Worm (Caenorhabditis elegans) whole organism, L1 larva: ENCODE data around the gene Y42H9AR.2.

Source experiments
- C04F5.9 ChIP-seq: sonication (generic microtip); optimal IDR thresholded peaks from 2 replicates; lab custom pipeline; 2016; ENCODE audit warnings: missing genetic modification characterization, missing compliant biosample characterization
- F16B12.6 ChIP-seq: fragments of 150-350 bp; optimal IDR thresholded peaks from 2 replicates; lab custom pipeline; 2014; ENCODE audit warnings: missing biosample characterization, missing genetic modification characterization
- aha-1 ChIP-seq: fragments of 150-350 bp; optimal IDR thresholded peaks from 2 replicates; lab custom pipeline; 2014; ENCODE audit warnings: missing biosample characterization, missing genetic modification characterization
- ama-1 ChIP-seq: fragments of 150-350 bp; optimal IDR thresholded peaks from 2 replicates; lab custom pipeline; 2014
- blmp-1 ChIP-seq: fragments of 150-350 bp; optimal IDR thresholded peaks from 2 replicates; lab custom pipeline; 2014; ENCODE audit warnings: missing biosample characterization, missing genetic modification characterization
- ceh-88 ChIP-seq: fragments of 200-800 bp; sonication (Bioruptor generic); IDR thresholded peaks from 2 replicates; pipeline ENCODE4 v1.3.6; 2022; ENCODE audit warnings: missing genetic modification characterization, missing compliant biosample characterization
- ceh-90 ChIP-seq: sonication (generic microtip); optimal IDR thresholded peaks from 2 replicates; lab custom pipeline; 2016; ENCODE audit warnings: missing genetic modification characterization, missing compliant biosample characterization
- dpl-1 ChIP-seq, 3 experiments: fragments of 150-350 bp in 2 of 3; sonication (generic microtip) in 1 of 3; optimal IDR thresholded peaks; 2 replicates each; lab custom pipeline; 2014 to 2017; ENCODE audit warnings: missing biosample characterization in 3 of 3, missing genetic modification characterization in 3 of 3, missing genetic modification reagents in 3 of 3
- efl-1 ChIP-seq, 4 experiments: fragments of 150-350 bp; optimal IDR thresholded peaks in 3 of 4; peaks in 1 of 4; 1 replicate in 1 of 4; 2 replicates in 3 of 4; lab custom pipeline; 2014; ENCODE audit warnings: missing biosample characterization in 2 of 4, missing genetic modification characterization in 2 of 4, missing genetic modification reagents in 2 of 4
- efl-3 ChIP-seq: fragments of 200-800 bp; sonication (Bioruptor generic); optimal IDR thresholded peaks from 2 replicates; lab custom pipeline; 2018; ENCODE audit warnings: mild to moderate bottlenecking, missing genetic modification characterization, missing compliant biosample characterization
- egl-13 ChIP-seq: sonication (generic microtip); optimal IDR thresholded peaks from 2 replicates; lab custom pipeline; 2016; ENCODE audit warnings: missing genotype, missing genetic modification reagents, missing genetic modification characterization, missing compliant biosample characterization
- elt-2 ChIP-seq: sonication (generic microtip); optimal IDR thresholded peaks from 2 replicates; lab custom pipeline; 2016; ENCODE audit warnings: missing genetic modification characterization, mild to moderate bottlenecking, inconsistent platforms, missing compliant biosample characterization, missing genetic modification reagents
- fos-1 ChIP-seq: fragments of 150-350 bp; optimal IDR thresholded peaks from 2 replicates; lab custom pipeline; 2014; ENCODE audit warnings: missing biosample characterization, missing genetic modification characterization
- grh-1 ChIP-seq: fragments of 200-800 bp; sonication (Bioruptor generic); IDR thresholded peaks from 2 replicates; pipeline ENCODE4 v1.3.6; 2022; ENCODE audit warnings: missing genetic modification reagents, missing genetic modification characterization, missing compliant biosample characterization
- jun-1 ChIP-seq: fragments of 150-350 bp; optimal IDR thresholded peaks from 2 replicates; lab custom pipeline; 2014; ENCODE audit warnings: missing biosample characterization, missing genetic modification reagents, missing genetic modification characterization
- lin-13 ChIP-seq: fragments of 150-350 bp; optimal IDR thresholded peaks from 2 replicates; lab custom pipeline; 2014; ENCODE audit warnings: missing biosample characterization, missing genetic modification reagents, missing genetic modification characterization
- lin-14 ChIP-seq: fragments of 200-800 bp; sonication (Bioruptor generic); optimal IDR thresholded peaks from 2 replicates; lab custom pipeline; 2018; ENCODE audit warnings: mild to moderate bottlenecking, missing genetic modification characterization, moderate library complexity, missing compliant biosample characterization
- lin-35 ChIP-seq, 2 experiments: fragments of 150-350 bp; optimal IDR thresholded peaks; 2 replicates each; lab custom pipeline; 2014; ENCODE audit warnings: missing biosample characterization in 2 of 2, missing genetic modification characterization in 2 of 2, missing genetic modification reagents in 2 of 2
- lsy-2 ChIP-seq, 2 experiments: fragments of 150-350 bp; optimal IDR thresholded peaks; 2 replicates each; lab custom pipeline; 2014; ENCODE audit warnings: missing biosample characterization in 2 of 2, missing genetic modification characterization in 2 of 2
- mdl-1 ChIP-seq, 2 experiments: fragments of 150-350 bp; optimal IDR thresholded peaks; 2 replicates each; lab custom pipeline; 2014 to 2017; ENCODE audit warnings: missing biosample characterization in 2 of 2, missing genetic modification characterization in 2 of 2, inconsistent platforms in 1 of 2
- mep-1 ChIP-seq: fragments of 150-350 bp; optimal IDR thresholded peaks from 2 replicates; lab custom pipeline; 2014; ENCODE audit warnings: missing biosample characterization, missing genetic modification characterization
- nhr-11 ChIP-seq: fragments of 150-350 bp; optimal IDR thresholded peaks from 2 replicates; lab custom pipeline; 2014; ENCODE audit warnings: missing biosample characterization, missing genetic modification characterization
- nhr-12 ChIP-seq: sonication (generic microtip); optimal IDR thresholded peaks from 2 replicates; lab custom pipeline; 2017; ENCODE audit warnings: missing biosample characterization, missing genetic modification characterization
- nhr-19 ChIP-seq: fragments of 200-800 bp; sonication (Bioruptor generic); conservative IDR thresholded peaks from 2 replicates; pipeline ENCODE4 v1.3.6; 2022; ENCODE audit warnings: missing genetic modification characterization, missing compliant biosample characterization
- nhr-20 ChIP-seq: sonication (generic microtip); optimal IDR thresholded peaks from 2 replicates; lab custom pipeline; 2016; ENCODE audit warnings: mild to moderate bottlenecking, missing genetic modification characterization, missing compliant biosample characterization
- nhr-47 ChIP-seq: sonication (generic microtip); optimal IDR thresholded peaks from 2 replicates; lab custom pipeline; 2016; ENCODE audit warnings: mild to moderate bottlenecking, missing genetic modification characterization, moderate library complexity, missing compliant biosample characterization
- nhr-90 ChIP-seq: sonication (generic microtip); optimal IDR thresholded peaks from 2 replicates; lab custom pipeline; 2016; ENCODE audit warnings: mild to moderate bottlenecking, missing genetic modification characterization, missing compliant biosample characterization; ENCODE audit not compliant: poor library complexity
- skn-1 ChIP-seq: fragments of 150-350 bp; optimal IDR thresholded peaks from 2 replicates; lab custom pipeline; 2014; ENCODE audit warnings: missing biosample characterization, missing genetic modification characterization
- snpc-4 ChIP-seq: fragments of 150-350 bp; optimal IDR thresholded peaks from 2 replicates; lab custom pipeline; 2014; ENCODE audit warnings: missing biosample characterization, missing genetic modification characterization
- snu-23 ChIP-seq: sonication (generic microtip); optimal IDR thresholded peaks from 2 replicates; lab custom pipeline; 2016; ENCODE audit warnings: missing genetic modification characterization, missing compliant biosample characterization
- sox-4 ChIP-seq: sonication (generic microtip); optimal IDR thresholded peaks from 2 replicates; lab custom pipeline; 2016; ENCODE audit warnings: missing genetic modification characterization, missing compliant biosample characterization
- unc-130 ChIP-seq: fragments of 150-350 bp; optimal IDR thresholded peaks from 2 replicates; lab custom pipeline; 2017; ENCODE audit warnings: missing biosample characterization, missing genetic modification characterization, inconsistent platforms
- unc-30 ChIP-seq: sonication (generic microtip); optimal IDR thresholded peaks from 2 replicates; lab custom pipeline; 2017; ENCODE audit warnings: missing biosample characterization, missing genetic modification characterization
- vab-15 ChIP-seq: sonication (generic microtip); optimal IDR thresholded peaks from 2 replicates; lab custom pipeline; 2017; ENCODE audit warnings: missing genotype, mild to moderate bottlenecking, missing genetic modification characterization, missing compliant biosample characterization
- xbp-1 ChIP-seq: sonication (generic microtip); optimal IDR thresholded peaks from 2 replicates; lab custom pipeline; 2016; ENCODE audit warnings: missing genetic modification characterization, missing compliant biosample characterization
- zag-1 ChIP-seq: fragments of 150-350 bp; optimal IDR thresholded peaks from 2 replicates; lab custom pipeline; 2014; ENCODE audit warnings: missing biosample characterization, missing genetic modification characterization
- zip-4 ChIP-seq: fragments of 200-800 bp; sonication (Bioruptor generic); optimal IDR thresholded peaks from 2 replicates; lab custom pipeline; 2018; ENCODE audit warnings: mild to moderate bottlenecking, missing genetic modification characterization, moderate library complexity, missing compliant biosample characterization
- ztf-11 ChIP-seq, 2 experiments: sonication (generic microtip); optimal IDR thresholded peaks; 2 replicates each; lab custom pipeline; 2016 to 2017; ENCODE audit warnings: missing genetic modification characterization in 2 of 2, missing biosample characterization in 1 of 2, missing compliant biosample characterization in 1 of 2

Y42H9AR.2 gene

DNA sequence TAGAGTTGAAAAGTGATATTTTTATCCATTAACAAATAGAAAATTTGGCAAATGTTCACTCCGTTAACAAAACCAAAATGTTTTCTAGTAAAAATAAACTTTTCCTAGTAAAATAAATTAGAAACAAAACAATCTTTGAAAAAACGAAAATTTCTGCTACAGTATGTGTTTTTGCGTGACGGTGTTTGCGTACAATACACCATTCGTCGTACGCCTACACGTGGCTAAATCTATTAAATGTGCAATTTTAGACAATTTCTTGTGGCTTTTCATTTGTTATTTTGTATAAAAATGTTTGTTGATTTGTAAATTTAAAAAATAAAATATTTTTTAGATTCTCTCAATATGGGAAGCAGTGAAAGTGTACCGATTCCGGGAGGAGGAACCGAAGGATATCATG, 13.5 kb downstream of the Y42H9AR.2 start, which contains the start of gene Y42H9AR.1:
TSS of gene Y42H9AR.1 (plus strand) at position 233 of the 400 bp plus-strand sequence.
- TF ChIP-seq snu-23 (peak; percentile 2), ztf-11 (tag; optimal IDR thresholded peaks at IDR 0.05; lab: Kevin White, UChicago) (no peak), xbp-1 (tag; lab: Kevin White, UChicago) (peak; percentile 49), dpl-1 (GFP tag; optimal IDR thresholded peaks at IDR 0.05; lab: Kevin White, UChicago) (peak in 2 of 3 experiments; percentile 12 to 46), lin-35 (GFP tag; optimal IDR thresholded peaks at IDR 0.05; lab: Kevin White, UChicago) (peak in 1 of 2 experiments; percentile 42), nhr-47 (tag; lab: Kevin White, UChicago) (peak; percentile 15), efl-1 (optimal IDR thresholded peaks at IDR 0.05; lab: Kevin White, UChicago) (peak; percentile 18 to 40), efl-1 (GFP tag; optimal IDR thresholded peaks at IDR 0.05 in 1 of 2; lab: Kevin White, UChicago) (peak; percentile 45 to 77), nhr-90 (tag; lab: Kevin White, UChicago) (peak; percentile 0), sox-4 (peak; percentile 16), unc-30 (tag; lab: Kevin White, UChicago) (no peak), grh-1 (GFP tag; lab: Robert Waterston, UW) (no peak), lsy-2 (tag; optimal IDR thresholded peaks at IDR 0.05; lab: Kevin White, UChicago) (peak in 1 of 2 experiments; percentile 37), mep-1 (peak; percentile 38), F16B12.6 (tag; lab: Kevin White, UChicago) (peak; percentile 92), blmp-1 (tag; lab: Kevin White, UChicago) (peak; percentile 11), lin-13 (GFP tag; lab: Kevin White, UChicago) (no peak), mdl-1 (tag; optimal IDR thresholded peaks at IDR 0.05; lab: Kevin White, UChicago) (peak in 1 of 2 experiments; percentile 61), nhr-20 (tag; lab: Kevin White, UChicago) (peak; percentile 18)

- TF ChIP-seq efl-3 (GFP tag; lab: Kevin White, UChicago) = no peak
- no peak for TF ChIP-seq egl-13
- no peak for TF ChIP-seq ama-1
- no peak for TF ChIP-seq nhr-11 (tag; lab: Kevin White, UChicago)
- no peak for TF ChIP-seq sox-4
- no peak for TF ChIP-seq grh-1 (GFP tag; lab: Robert Waterston, UW)
Observed at ce11 chrIV:8114535-8114934, 14.8 kb downstream of the Y42H9AR.2 start.

DNA sequence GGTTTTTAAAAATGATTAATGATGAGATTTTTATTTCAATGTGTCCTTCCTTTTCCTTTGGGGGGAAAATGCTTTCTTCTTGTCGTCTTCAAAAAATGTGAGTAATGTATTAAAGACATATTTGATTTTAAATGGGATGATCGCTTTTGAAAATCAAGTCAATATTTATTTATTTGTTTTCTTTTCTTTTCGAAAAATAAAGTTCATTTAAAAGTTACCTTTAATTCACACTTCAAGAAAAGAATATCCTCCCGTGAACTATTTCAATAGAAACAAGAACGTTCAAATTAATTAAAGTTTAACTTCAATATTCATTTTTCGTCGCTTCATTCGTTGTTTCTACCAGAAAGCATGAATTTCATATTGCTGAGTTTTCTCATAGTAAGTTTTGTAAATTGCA, 15.8 kb downstream of the Y42H9AR.2 start, which contains the start of gene irld-8:
TSS of gene irld-8 (plus strand) at position 301 of the 400 bp plus-strand sequence.
- no peak for TF ChIP-seq vab-15 (tag; lab: Kevin White, UChicago)
- TF ChIP-seq nhr-20 (tag; lab: Kevin White, UChicago) = no peak
- TF ChIP-seq grh-1 (GFP tag; lab: Robert Waterston, UW) = no peak
- no peak for TF ChIP-seq zip-4 (GFP tag; lab: Kevin White, UChicago)

- TF ChIP-seq vab-15 (tag; lab: Kevin White, UChicago) (no peak), jun-1 (tag; lab: Kevin White, UChicago) (no peak), nhr-20 (tag; lab: Kevin White, UChicago) (no peak), C04F5.9 (no peak), aha-1 (tag; lab: Kevin White, UChicago) (no peak), elt-2 (tag; lab: Kevin White, UChicago) (no peak), efl-3 (GFP tag; lab: Kevin White, UChicago) (no peak), unc-130 (tag; lab: Kevin White, UChicago) (no peak), nhr-19 (no peak), xbp-1 (tag; lab: Kevin White, UChicago) (no peak), zag-1 (tag; lab: Kevin White, UChicago) (no peak), ceh-90 (no peak), nhr-12 (tag; lab: Kevin White, UChicago) (no peak), ceh-88 (no peak), zip-4 (GFP tag; lab: Kevin White, UChicago) (no peak), skn-1 (tag; lab: Kevin White, UChicago) (no peak), grh-1 (GFP tag; lab: Robert Waterston, UW) (no peak), lin-14 (no peak), fos-1 (tag; lab: Kevin White, UChicago) (no peak), snpc-4 (tag; lab: Kevin White, UChicago) (no peak)
Observed at ce11 chrIV:8118790-8119189, 19.1 kb downstream of the Y42H9AR.2 start, which contains the start of gene F42G8.8. TSS of gene F42G8.8 (plus strand) at chrIV:8119090.
